Fruit fly (Drosophila melanogaster) whole organism, embryonic: ENCODE measurements around the gene Vps52.

Source experiments
- Antp ChIP-seq: fragments of 200-800 bp; sonication (Bioruptor generic); optimal IDR thresholded peaks from 3 replicates; lab custom pipeline; 2016; ENCODE audit warnings: missing biosample characterization, missing genetic modification characterization
- Atf3 ChIP-seq: fragments of 200-800 bp; sonication (Bioruptor generic); optimal IDR thresholded peaks from 3 replicates; lab custom pipeline; 2016; ENCODE audit warnings: missing biosample characterization, missing genetic modification characterization
- BtbVII ChIP-seq: fragments of 200-800 bp; sonication (Bioruptor generic); optimal IDR thresholded peaks from 3 replicates; lab custom pipeline; 2017; ENCODE audit warnings: missing biosample characterization, mild to moderate bottlenecking, missing genetic modification characterization
- CG10959 ChIP-seq: fragments of 200-800 bp; sonication (Bioruptor generic); IDR thresholded peaks from 2 replicates; pipeline ENCODE4 v1.3.6; 2022; ENCODE audit warnings: missing biosample characterization, missing genetic modification characterization
- CG12744 ChIP-seq: fragments of 200-800 bp; sonication (Bioruptor generic); optimal IDR thresholded peaks from 2 replicates; lab custom pipeline; 2016; ENCODE audit warnings: missing biosample characterization, missing genetic modification characterization
- CG14441 ChIP-seq: fragments of 200-800 bp; sonication (Bioruptor generic); IDR thresholded peaks from 2 replicates; pipeline ENCODE4 v1.3.6; 2022; ENCODE audit warnings: missing biosample characterization, missing genetic modification characterization
- CG15601 ChIP-seq: fragments of 200-800 bp; sonication (Bioruptor generic); optimal IDR thresholded peaks from 3 replicates; lab custom pipeline; 2019; ENCODE audit warnings: missing biosample characterization, mild to moderate bottlenecking, missing genetic modification characterization, moderate library complexity
- CG17186 ChIP-seq: fragments of 200-800 bp; sonication (Bioruptor generic); optimal IDR thresholded peaks from 3 replicates; lab custom pipeline; 2017; ENCODE audit warnings: missing biosample characterization, missing genetic modification reagents, missing genetic modification characterization
- CG2678 ChIP-seq: fragments of 200-800 bp; sonication (Bioruptor generic); optimal IDR thresholded peaks from 3 replicates; lab custom pipeline; 2019; ENCODE audit warnings: missing biosample characterization, mild to moderate bottlenecking, missing genetic modification characterization, moderate library complexity
- CG2712 ChIP-seq: fragments of 200-800 bp; optimal IDR thresholded peaks from 3 replicates; lab custom pipeline; 2019; ENCODE audit warnings: missing biosample characterization, mild to moderate bottlenecking, missing genetic modification characterization, moderate library complexity
- CG30431 ChIP-seq: fragments of 200-800 bp; sonication (Bioruptor generic); optimal IDR thresholded peaks from 2 replicates; lab custom pipeline; 2017; ENCODE audit warnings: missing biosample characterization, missing genetic modification characterization
- CG31365 ChIP-seq: fragments of 200-800 bp; sonication (Bioruptor generic); optimal IDR thresholded peaks from 2 replicates; lab custom pipeline; 2018; ENCODE audit warnings: missing biosample characterization, mild to moderate bottlenecking, missing genetic modification characterization
- CG3163 ChIP-seq: fragments of 200-800 bp; sonication (Bioruptor generic); optimal IDR thresholded peaks from 3 replicates; lab custom pipeline; 2016; ENCODE audit warnings: missing biosample characterization, missing genetic modification characterization
- CG32532 ChIP-seq: fragments of 200-800 bp; sonication (Bioruptor generic); IDR thresholded peaks from 2 replicates; pipeline ENCODE4 v1.3.6; 2022; ENCODE audit warnings: missing biosample characterization, missing genetic modification characterization
- CG34422 ChIP-seq: fragments of 200-800 bp; sonication (Bioruptor generic); IDR thresholded peaks from 3 replicates; pipeline ENCODE4 v1.3.6; 2022; ENCODE audit warnings: missing biosample characterization, missing genetic modification characterization
- CG4360 ChIP-seq: fragments of 200-800 bp; sonication (Bioruptor generic); IDR thresholded peaks from 2 replicates; pipeline ENCODE4 v1.3.6; 2022; ENCODE audit warnings: missing biosample characterization, missing genetic modification characterization
- CG4617 ChIP-seq: fragments of 200-800 bp; sonication (Bioruptor generic); optimal IDR thresholded peaks from 3 replicates; lab custom pipeline; 2016; ENCODE audit warnings: missing biosample characterization, missing genetic modification characterization, borderline replicate concordance
- CG5953 ChIP-seq: fragments of 200-800 bp; sonication (Bioruptor generic); IDR thresholded peaks from 2 replicates; pipeline ENCODE4 v1.3.6; 2022; ENCODE audit warnings: missing biosample characterization, missing genetic modification characterization
- CG6689 ChIP-seq: fragments of 200-800 bp; sonication (Bioruptor generic); IDR thresholded peaks from 2 replicates; pipeline ENCODE4 v1.3.6; 2022; ENCODE audit warnings: missing biosample characterization, missing genetic modification characterization
- CG6765 ChIP-seq: fragments of 200-800 bp; sonication (Bioruptor generic); optimal IDR thresholded peaks from 3 replicates; lab custom pipeline; 2017; ENCODE audit warnings: missing biosample characterization, mild to moderate bottlenecking, missing genetic modification characterization
- CG8290 ChIP-seq, 3 experiments: fragments of 200-800 bp; sonication (Bioruptor generic); optimal IDR thresholded peaks; 2 replicates each; lab custom pipeline; 2016 to 2019; ENCODE audit warnings: missing biosample characterization in 3 of 3, missing genetic modification characterization in 3 of 3, mild to moderate bottlenecking in 2 of 3, moderate library complexity in 1 of 3
- CkIIα-i1 ChIP-seq: fragments of 200-800 bp; sonication (Bioruptor generic); IDR thresholded peaks from 2 replicates; pipeline ENCODE4 v1.3.6; 2022; ENCODE audit warnings: missing biosample characterization, missing genetic modification characterization
- D ChIP-seq, 2 experiments: fragments of 200-800 bp in 1 of 2; fragments of >200 bp in 1 of 2; sonication (Bioruptor generic) in 1 of 2; optimal IDR thresholded peaks; 2 replicates in 1 of 2; 3 replicates in 1 of 2; lab custom pipeline; 2017; ENCODE audit warnings: mild to moderate bottlenecking in 1 of 2, missing biosample characterization in 1 of 2, missing genetic modification characterization in 1 of 2, missing genetic modification reagents in 1 of 2
- Dip2 ChIP-seq: fragments of 200-800 bp; sonication (Bioruptor generic); IDR thresholded peaks from 2 replicates; pipeline ENCODE4 v1.3.6; 2022; ENCODE audit warnings: missing biosample characterization, missing genetic modification characterization
- HHEX ChIP-seq: fragments of 200-800 bp; sonication (Bioruptor generic); optimal IDR thresholded peaks from 3 replicates; lab custom pipeline; 2017; ENCODE audit warnings: missing biosample characterization, mild to moderate bottlenecking, missing genetic modification characterization, missing genetic modification reagents
- Hmr ChIP-seq: fragments of 200-800 bp; sonication (Bioruptor generic); optimal IDR thresholded peaks from 3 replicates; lab custom pipeline; 2017; ENCODE audit warnings: mild to moderate bottlenecking, missing biosample characterization, missing genetic modification reagents, missing genetic modification characterization
- Hmx ChIP-seq: fragments of 200-800 bp; sonication (Bioruptor generic); optimal IDR thresholded peaks from 2 replicates; lab custom pipeline; 2016; ENCODE audit warnings: missing biosample characterization, missing genetic modification characterization
- Hr39 ChIP-seq: fragments of >200 bp; optimal IDR thresholded peaks from 2 replicates; lab custom pipeline; 2017
- Hr51 ChIP-seq, 2 experiments: fragments of 200-800 bp; sonication (Bioruptor generic); optimal IDR thresholded peaks; 2 replicates in 1 of 2; 3 replicates in 1 of 2; lab custom pipeline; 2016 to 2018; ENCODE audit warnings: missing biosample characterization in 2 of 2, missing genetic modification characterization in 2 of 2, mild to moderate bottlenecking in 1 of 2, moderate library complexity in 1 of 2
- MBD-R2 ChIP-seq: fragments of 200-800 bp; sonication (Bioruptor generic); IDR thresholded peaks from 2 replicates; pipeline ENCODE4 v1.3.6; 2022; ENCODE audit warnings: missing biosample characterization, missing genetic modification characterization
- NC2α ChIP-seq: fragments of 200-800 bp; sonication (Bioruptor generic); optimal IDR thresholded peaks from 2 replicates; lab custom pipeline; 2016; ENCODE audit warnings: missing biosample characterization, missing genetic modification characterization
- Sin3A ChIP-seq: fragments of >200 bp; optimal IDR thresholded peaks from 2 replicates; lab custom pipeline; 2018
- ab ChIP-seq: fragments of 200-800 bp; sonication (Bioruptor generic); optimal IDR thresholded peaks from 2 replicates; lab custom pipeline; 2016; ENCODE audit warnings: missing biosample characterization, missing genetic modification characterization
- ac ChIP-seq: fragments of 200-800 bp; sonication (Bioruptor generic); optimal IDR thresholded peaks from 3 replicates; lab custom pipeline; 2017; ENCODE audit warnings: missing biosample characterization, mild to moderate bottlenecking, missing genetic modification characterization
- ap ChIP-seq: fragments of 200-800 bp; sonication (Bioruptor generic); IDR thresholded peaks from 2 replicates; pipeline ENCODE4 v1.3.6; 2022; ENCODE audit warnings: missing biosample characterization, missing genetic modification characterization
- dmrt99B ChIP-seq: fragments of 200-800 bp; sonication (Bioruptor generic); optimal IDR thresholded peaks from 2 replicates; lab custom pipeline; 2018; ENCODE audit warnings: missing biosample characterization, mild to moderate bottlenecking, missing genetic modification characterization, moderate library complexity
- ems ChIP-seq: fragments of 200-800 bp; sonication (Bioruptor generic); optimal IDR thresholded peaks from 3 replicates; lab custom pipeline; 2016; ENCODE audit warnings: missing biosample characterization, missing genetic modification characterization
- gfzf ChIP-seq: fragments of 200-800 bp; sonication (Bioruptor generic); optimal IDR thresholded peaks from 2 replicates; lab custom pipeline; 2016; ENCODE audit warnings: missing biosample characterization, mild to moderate bottlenecking, missing genetic modification characterization, moderate library complexity
- gsb-n ChIP-seq: fragments of 200-800 bp; sonication (Bioruptor generic); optimal IDR thresholded peaks from 3 replicates; lab custom pipeline; 2018; ENCODE audit warnings: missing biosample characterization, mild to moderate bottlenecking, missing genetic modification characterization
- jing ChIP-seq: fragments of 200-800 bp; sonication (Bioruptor generic); optimal IDR thresholded peaks from 2 replicates; lab custom pipeline; 2018; ENCODE audit warnings: missing biosample characterization, mild to moderate bottlenecking, missing genetic modification characterization
- maf-S ChIP-seq: fragments of 200-800 bp; sonication (Bioruptor generic); optimal IDR thresholded peaks from 2 replicates; lab custom pipeline; 2016; ENCODE audit warnings: missing biosample characterization, missing genetic modification characterization
- nmo ChIP-seq: fragments of 200-800 bp; sonication (Bioruptor generic); optimal IDR thresholded peaks from 2 replicates; lab custom pipeline; 2018; ENCODE audit warnings: missing biosample characterization, mild to moderate bottlenecking, missing genetic modification characterization, moderate library complexity
- pb ChIP-seq: fragments of 200-800 bp; sonication (Bioruptor generic); optimal IDR thresholded peaks from 3 replicates; lab custom pipeline; 2016; ENCODE audit warnings: missing biosample characterization, missing genetic modification characterization
- phol ChIP-seq: fragments of 200-800 bp; sonication (Bioruptor generic); optimal IDR thresholded peaks from 3 replicates; lab custom pipeline; 2018; ENCODE audit warnings: missing biosample characterization, mild to moderate bottlenecking, missing genetic modification characterization, moderate library complexity
- pros ChIP-seq: fragments of 200-800 bp; sonication (Bioruptor generic); optimal IDR thresholded peaks from 3 replicates; lab custom pipeline; 2019; ENCODE audit warnings: missing biosample characterization, mild to moderate bottlenecking, missing genetic modification characterization, moderate library complexity
- salm ChIP-seq: fragments of 200-800 bp; sonication (Bioruptor generic); optimal IDR thresholded peaks from 2 replicates; lab custom pipeline; 2018; ENCODE audit warnings: missing biosample characterization, mild to moderate bottlenecking, missing genetic modification characterization
- tll ChIP-seq, 2 experiments: fragments of 200-800 bp in 1 of 2; fragments of >200 bp in 1 of 2; sonication (Bioruptor generic) in 1 of 2; optimal IDR thresholded peaks; 2 replicates each; lab custom pipeline; 2017 to 2019; ENCODE audit warnings: missing biosample characterization in 2 of 2, missing genetic modification characterization in 2 of 2, mild to moderate bottlenecking in 1 of 2, moderate library complexity in 1 of 2
- trh ChIP-seq: fragments of 200-800 bp; sonication (Bioruptor generic); optimal IDR thresholded peaks from 2 replicates; lab custom pipeline; 2016; ENCODE audit warnings: missing biosample characterization, missing genetic modification characterization
- zen ChIP-seq: fragments of 200-800 bp; sonication (Bioruptor generic); optimal IDR thresholded peaks from 3 replicates; lab custom pipeline; 2018; ENCODE audit warnings: missing biosample characterization, mild to moderate bottlenecking, missing genetic modification characterization, moderate library complexity
- zfh1 ChIP-seq: fragments of 200-800 bp; sonication (Bioruptor generic); IDR thresholded peaks from 3 replicates; pipeline ENCODE4 v1.3.6; 2022; ENCODE audit warnings: missing biosample characterization, missing genetic modification characterization

Vps52 gene

dm6 chr2L:5476699-5477098 lies 47.0 kb downstream of the Vps52 start (continued):
- TF ChIP-seq NC2α (GFP tag; lab: Kevin White, UChicago) (peak; percentile 66), salm (tag; lab: Kevin White, UChicago) (peak; percentile 48), ab (GFP tag; lab: Kevin White, UChicago) (peak; percentile 82), CG30431 (peak; percentile 59), maf-S (GFP tag; lab: Kevin White, UChicago) (peak; percentile 62), pb (GFP tag; lab: Kevin White, UChicago) (peak; percentile 79), Atf3 (GFP tag; lab: Kevin White, UChicago) (peak; percentile 91), CG34422 (peak; percentile 82; the same call in 2 of the 3 replicates), CG2678 (tag; lab: Kevin White, UChicago) (peak; percentile 74), CkIIα-i1 (GFP tag; lab: Robert Waterston, UW) (no peak), tll (GFP tag; optimal IDR thresholded peaks at IDR 0.05; lab: Kevin White, UChicago) (no peak), CG31365 (tag; lab: Kevin White, UChicago) (peak; percentile 2), Hmr (peak; percentile 63), trh (GFP tag; lab: Kevin White, UChicago) (peak; percentile 46), CG4617 (GFP tag; lab: Kevin White, UChicago) (peak; percentile 69), CG4360 (GFP tag; lab: Robert Waterston, UW) (peak; percentile 65; the same call in 1 of the 2 replicates), zen (peak; percentile 63), CG14441 (GFP tag; lab: Robert Waterston, UW) (peak; percentile 75), phol (tag; lab: Kevin White, UChicago) (peak; percentile 74), gsb-n (tag; lab: Kevin White, UChicago) (peak; percentile 82), MBD-R2 (GFP tag; lab: Robert Waterston, UW) (peak; percentile 57; the same call in 1 of the 2 replicates), pros (no peak), zfh1 (GFP tag; lab: Robert Waterston, UW) (peak; percentile 95), D (optimal IDR thresholded peaks at IDR 0.05; lab: Kevin White, UChicago) (no peak), D (GFP tag; optimal IDR thresholded peaks at IDR 0.05; lab: Kevin White, UChicago) (peak; percentile 87), Sin3A (no peak), CG17186 (GFP tag; lab: Kevin White, UChicago) (no peak), gfzf (no peak), ems (GFP tag; lab: Kevin White, UChicago) (peak; percentile 69), CG10959 (peak; percentile 90), CG2712 (tag; lab: Kevin White, UChicago) (peak; percentile 85), ac (GFP tag; lab: Kevin White, UChicago) (peak; percentile 54), Hr39 (no peak), CG3163 (peak; percentile 67), ap (peak; percentile 81), jing (GFP tag; lab: Kevin White, UChicago) (peak; percentile 84), BtbVII (peak; percentile 28), CG8290 (GFP tag; optimal IDR thresholded peaks at IDR 0.05; lab: Kevin White, UChicago) (peak; percentile 87), CG8290 (tag; optimal IDR thresholded peaks at IDR 0.05; lab: Kevin White, UChicago) (peak in 1 of 2 experiments; percentile 55), CG12744 (peak; percentile 57), HHEX (GFP tag; lab: Kevin White, UChicago) (peak; percentile 61), CG32532 (no peak; the same call in 1 of the 2 replicates), nmo (GFP tag; lab: Kevin White, UChicago) (peak; percentile 78), Hmx (GFP tag; lab: Kevin White, UChicago) (peak; percentile 55), Dip2 (GFP tag; lab: Robert Waterston, UW) (no peak), CG15601 (peak; percentile 75), CG6765 (GFP tag; lab: Kevin White, UChicago) (no peak), CG5953 (GFP tag; lab: Robert Waterston, UW) (peak; percentile 85), dmrt99B (tag; lab: Kevin White, UChicago) (peak; percentile 78), CG6689 (GFP tag; lab: Robert Waterston, UW) (peak; percentile 87), Antp (GFP tag; lab: Kevin White, UChicago) (peak; percentile 96), Hr51 (GFP tag; optimal IDR thresholded peaks at IDR 0.05; lab: Kevin White, UChicago) (peak; percentile 56 to 77)
